Worm (Caenorhabditis elegans): ENCODE measurements around the gene tax-6.

tax-6 gene

DNA sequence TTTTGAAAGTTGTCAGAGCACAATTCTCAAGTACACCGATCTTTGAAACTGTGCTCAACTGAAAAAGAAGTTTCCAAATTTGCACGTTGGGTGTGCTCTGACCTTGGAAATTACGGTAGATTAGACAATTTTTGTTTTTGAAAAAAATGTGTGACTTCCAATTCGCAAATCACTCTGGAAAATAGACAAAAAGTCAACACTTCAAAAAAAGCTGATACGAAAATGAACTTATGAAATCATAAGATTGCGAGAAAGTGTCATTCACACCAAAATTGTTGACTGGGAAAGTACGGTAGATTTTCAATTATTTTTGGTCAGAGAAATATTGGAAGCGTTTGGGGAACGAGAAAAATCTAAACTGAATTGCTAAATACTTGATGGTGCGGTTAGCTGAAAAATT lies 34.1 kb downstream of the tax-6 start:
- TF ChIP-seq nhr-47 (tag; optimal IDR thresholded peaks at IDR 0.05) (no peak), mab-9 (GFP tag; IDR thresholded peaks at IDR 0.05) (no peak), lsy-2 (tag; optimal IDR thresholded peaks at IDR 0.05) (no peak), fkh-8 (tag; optimal IDR thresholded peaks at IDR 0.05) (no peak), nhr-85 (tag) (no peak), nhr-12 (tag; optimal IDR thresholded peaks at IDR 0.05) (no peak), unc-62 (GFP tag; optimal IDR thresholded peaks at IDR 0.05) (no peak)

DNA sequence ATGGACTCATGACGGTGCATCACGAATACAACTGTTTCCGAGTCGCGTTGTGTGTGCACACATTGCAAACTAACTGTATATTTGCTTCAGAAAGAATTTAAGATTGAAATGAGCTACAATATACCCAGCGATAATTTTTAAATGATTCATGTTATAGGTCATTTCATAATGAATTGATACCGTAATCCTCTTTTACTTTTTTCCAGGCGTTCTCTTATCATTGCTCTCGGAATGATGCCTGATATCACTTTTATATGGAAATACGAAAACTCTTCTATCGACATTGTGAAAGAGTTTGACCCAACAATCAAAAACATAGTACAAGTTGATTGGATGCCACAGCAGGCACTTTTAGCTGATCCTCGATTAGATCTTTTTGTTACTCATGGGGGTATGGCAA lies 35.0 kb downstream of the tax-6 start:
- TF ChIP-seq fkh-10 (GFP tag; optimal IDR thresholded peaks at IDR 0.05): no peak
- TF ChIP-seq elt-2 (tag; optimal IDR thresholded peaks at IDR 0.05): peak; percentile 6
- peak in 1 of 2 experiments; percentile 19 for TF ChIP-seq lsy-2 (tag; optimal IDR thresholded peaks at IDR 0.05)

DNA sequence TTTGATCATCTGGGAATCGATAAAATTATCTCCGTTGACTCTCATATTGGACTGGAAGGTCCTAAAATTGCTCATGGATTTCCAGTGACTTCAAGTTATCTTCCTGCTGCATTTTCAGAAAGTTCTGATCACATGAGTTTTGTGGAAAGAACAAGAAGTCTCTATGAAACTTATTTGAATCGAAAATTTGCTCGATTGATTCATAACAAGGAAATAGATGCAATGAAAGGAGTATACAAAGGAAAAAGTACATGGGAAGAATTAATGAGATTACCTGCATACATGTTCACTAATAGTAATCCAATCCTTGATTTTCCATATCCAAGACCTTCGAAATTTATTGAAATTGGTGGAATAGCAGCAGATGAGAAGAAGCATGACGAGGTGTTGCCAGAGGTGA lies 35.6 kb downstream of the tax-6 start:
- no peak for TF ChIP-seq jun-1 (tag; optimal IDR thresholded peaks at IDR 0.05)
- no peak for TF ChIP-seq aha-1 (tag; optimal IDR thresholded peaks at IDR 0.05)
- no peak for TF ChIP-seq nhr-47 (tag; optimal IDR thresholded peaks at IDR 0.05)
- no peak for TF ChIP-seq skn-1 (tag; optimal IDR thresholded peaks at IDR 0.05)
- TF ChIP-seq unc-86 (tag; optimal IDR thresholded peaks at IDR 0.05): no peak
- TF ChIP-seq dsc-1 (tag; optimal IDR thresholded peaks at IDR 0.05): no peak
- TF ChIP-seq lin-14 (GFP tag; optimal IDR thresholded peaks at IDR 0.05): no peak
- no peak for TF ChIP-seq nhr-77 (tag; optimal IDR thresholded peaks at IDR 0.05)
- TF ChIP-seq swsn-7 (tag; optimal IDR thresholded peaks at IDR 0.05): no peak
- TF ChIP-seq fkh-10 (GFP tag; optimal IDR thresholded peaks at IDR 0.05): no peak
- no peak for TF ChIP-seq unc-30 (tag; optimal IDR thresholded peaks at IDR 0.05)

- TF ChIP-seq irx-1 (tag; optimal IDR thresholded peaks at IDR 0.05) (no peak), egl-27 (tag; optimal IDR thresholded peaks at IDR 0.05) (no peak), lsy-2 (tag; optimal IDR thresholded peaks at IDR 0.05) (no peak), elt-2 (tag; optimal IDR thresholded peaks at IDR 0.05) (peak; percentile 60), nhr-47 (tag; optimal IDR thresholded peaks at IDR 0.05) (no peak), hlh-17 (GFP tag; optimal IDR thresholded peaks at IDR 0.05; ENCODE audit: borderline replicate concordance) (no peak)
Measured at ce11 chrIV:10463987-10464638, 37.3 kb downstream of the tax-6 start, which contains the start of gene ugt-43. Gene ugt-43 (plus strand): TSS chrIV:10464588.

ce11 chrIV:10463127-10463526 lies 38.3 kb downstream of the tax-6 start:
- TF ChIP-seq unc-62 (GFP tag; optimal IDR thresholded peaks at IDR 0.05) (no peak), elt-2 (tag; optimal IDR thresholded peaks at IDR 0.05) (peak; percentile 99), aha-1 (tag; optimal IDR thresholded peaks at IDR 0.05) (no peak), pag-3 (tag; optimal IDR thresholded peaks at IDR 0.05; ENCODE audit: borderline replicate concordance, insufficient read depth) (no peak), lin-35 (GFP tag; optimal IDR thresholded peaks at IDR 0.05) (peak in 1 of 2 experiments; percentile 21), hlh-17 (GFP tag; optimal IDR thresholded peaks at IDR 0.05; ENCODE audit: borderline replicate concordance) (no peak), nhr-71 (tag; optimal IDR thresholded peaks at IDR 0.05) (peak; percentile 43), nhr-20 (tag; optimal IDR thresholded peaks at IDR 0.05) (peak; percentile 51), dsc-1 (tag; optimal IDR thresholded peaks at IDR 0.05) (no peak), nhr-90 (tag; optimal IDR thresholded peaks at IDR 0.05; ENCODE audit: poor library complexity) (peak; percentile 42), nhr-28 (tag; optimal IDR thresholded peaks at IDR 0.05) (no peak), ama-1 (optimal IDR thresholded peaks at IDR 0.05) (no peak), hlh-4 (tag; optimal IDR thresholded peaks at IDR 0.05) (no peak)

DNA sequence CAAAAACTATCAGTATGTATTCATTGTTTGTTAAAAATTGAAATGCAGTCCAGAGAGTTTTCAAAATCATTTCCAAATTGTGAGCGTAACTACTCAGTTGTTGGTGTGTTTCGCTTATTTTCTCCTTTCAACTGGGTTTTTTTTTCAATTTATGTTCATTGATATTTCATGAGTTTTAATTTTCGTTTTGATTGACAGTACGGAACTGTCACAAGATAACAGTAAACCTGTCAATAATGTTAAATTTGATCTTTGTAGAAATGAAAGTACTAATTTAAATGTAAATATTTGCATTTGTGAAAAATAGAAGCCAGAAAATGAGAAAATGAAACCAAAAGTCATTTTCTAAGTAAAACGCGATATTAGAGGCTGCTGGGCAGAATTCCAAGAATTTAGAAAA lies 38.8 kb downstream of the tax-6 start:
- TF ChIP-seq pqm-1 (tag; optimal IDR thresholded peaks at IDR 0.05) (no peak), isw-1 (GFP tag; IDR thresholded peaks at IDR 0.05) (no peak), nhr-47 (tag; optimal IDR thresholded peaks at IDR 0.05) (no peak), Y116A8C.19 (tag; optimal IDR thresholded peaks at IDR 0.05; ENCODE audit: borderline replicate concordance) (no peak), C16A3.4 (tag; optimal IDR thresholded peaks at IDR 0.05) (no peak), elt-2 (tag; optimal IDR thresholded peaks at IDR 0.05) (no peak)

Measured in whole organism, L1 larva.